Fruit fly (Drosophila melanogaster) whole organism, embryonic: ENCODE results near the gene CG31463.

Experiments
- Bgb ChIP-seq: fragments of 200-800 bp; sonication (Bioruptor generic); IDR thresholded peaks from 2 replicates; pipeline ENCODE4 v1.3.6; 2022; ENCODE audit warnings: missing biosample characterization, missing genetic modification characterization; ENCODE audit not compliant: partially characterized antibody
- Bteb2 ChIP-seq: fragments of 200-800 bp; sonication (Bioruptor generic); optimal IDR thresholded peaks from 2 replicates; lab custom pipeline; 2016; ENCODE audit warnings: missing biosample characterization, missing genetic modification characterization
- CG10543 ChIP-seq: fragments of 200-800 bp; sonication (Bioruptor generic); optimal IDR thresholded peaks from 3 replicates; lab custom pipeline; 2017; ENCODE audit warnings: missing biosample characterization, mild to moderate bottlenecking, missing genetic modification characterization, moderate library complexity
- CG11696 ChIP-seq: fragments of 200-800 bp; sonication (Bioruptor generic); IDR thresholded peaks from 2 replicates; pipeline ENCODE4 v1.3.6; 2022; ENCODE audit warnings: missing biosample characterization, missing genetic modification characterization
- CG13296 ChIP-seq: fragments of 200-800 bp; sonication (Bioruptor generic); optimal IDR thresholded peaks from 3 replicates; lab custom pipeline; 2018; ENCODE audit warnings: missing biosample characterization, mild to moderate bottlenecking, missing genetic modification characterization
- CG13775 ChIP-seq: fragments of 200-800 bp; sonication (Bioruptor generic); optimal IDR thresholded peaks from 3 replicates; lab custom pipeline; 2017; ENCODE audit warnings: missing biosample characterization, mild to moderate bottlenecking, missing genetic modification characterization
- CG14860 ChIP-seq: fragments of 200-800 bp; sonication (Bioruptor generic); IDR thresholded peaks from 3 replicates; pipeline ENCODE4 v1.3.6; 2022; ENCODE audit warnings: missing biosample characterization, missing genetic modification characterization; ENCODE audit not compliant: partially characterized antibody
- CG17361 ChIP-seq: fragments of 200-800 bp; sonication (Bioruptor generic); IDR thresholded peaks from 3 replicates; pipeline ENCODE4 v1.3.6; 2022; ENCODE audit warnings: missing biosample characterization, missing genetic modification characterization
- CG2116 ChIP-seq: fragments of 200-800 bp; sonication (Bioruptor generic); optimal IDR thresholded peaks from 3 replicates; lab custom pipeline; 2018; ENCODE audit warnings: missing biosample characterization, mild to moderate bottlenecking, missing genetic modification characterization
- CG4617 ChIP-seq: fragments of 200-800 bp; sonication (Bioruptor generic); optimal IDR thresholded peaks from 3 replicates; lab custom pipeline; 2016; ENCODE audit warnings: missing biosample characterization, missing genetic modification characterization, borderline replicate concordance
- CG6689 ChIP-seq: fragments of 200-800 bp; sonication (Bioruptor generic); IDR thresholded peaks from 2 replicates; pipeline ENCODE4 v1.3.6; 2022; ENCODE audit warnings: missing biosample characterization, missing genetic modification characterization
- CG8478 ChIP-seq: fragments of >200 bp; optimal IDR thresholded peaks from 2 replicates; lab custom pipeline; 2018
- Camta ChIP-seq: fragments of 200-800 bp; sonication (Bioruptor generic); optimal IDR thresholded peaks from 2 replicates; lab custom pipeline; 2016; ENCODE audit warnings: missing biosample characterization, missing genetic modification characterization
- CoRest ChIP-seq: fragments of 200-800 bp; sonication (Bioruptor generic); optimal IDR thresholded peaks from 3 replicates; lab custom pipeline; 2018; ENCODE audit warnings: missing biosample characterization, mild to moderate bottlenecking, missing genetic modification characterization, moderate library complexity
- Doc3 ChIP-seq: fragments of 200-800 bp; sonication (Bioruptor generic); IDR thresholded peaks from 3 replicates; pipeline ENCODE4 v1.3.6; 2022; ENCODE audit warnings: missing biosample characterization, missing genetic modification characterization; ENCODE audit not compliant: partially characterized antibody
- Eip74EF ChIP-seq, 2 experiments: fragments of 200-800 bp in 1 of 2; fragments of >200 bp in 1 of 2; sonication (Bioruptor generic) in 1 of 2; optimal IDR thresholded peaks; 2 replicates each; lab custom pipeline; 2017 to 2019; ENCODE audit warnings: missing biosample characterization in 2 of 2, missing genetic modification characterization in 2 of 2, mild to moderate bottlenecking in 1 of 2, moderate library complexity in 1 of 2
- HLHmδ ChIP-seq: fragments of 200-800 bp; sonication (Bioruptor generic); optimal IDR thresholded peaks from 2 replicates; lab custom pipeline; 2018; ENCODE audit warnings: missing biosample characterization, mild to moderate bottlenecking, missing genetic modification characterization, moderate library complexity
- HmgZ ChIP-seq: fragments of 200-800 bp; sonication (Bioruptor generic); optimal IDR thresholded peaks from 2 replicates; lab custom pipeline; 2018; ENCODE audit warnings: missing biosample characterization, mild to moderate bottlenecking, missing genetic modification characterization
- Med ChIP-seq: fragments of 200-800 bp; sonication (Bioruptor generic); peaks from one replicate; lab custom pipeline; 2016; ENCODE audit warnings: missing biosample characterization, missing genetic modification characterization, mild to moderate bottlenecking, inconsistent platforms, moderate library complexity
- Nf-YB ChIP-seq: fragments of 200-800 bp; sonication (Bioruptor generic); optimal IDR thresholded peaks from 3 replicates; lab custom pipeline; 2019; ENCODE audit warnings: missing biosample characterization, mild to moderate bottlenecking, missing genetic modification characterization, moderate library complexity
- Rx ChIP-seq: fragments of 200-800 bp; sonication (Bioruptor generic); IDR thresholded peaks from 2 replicates; pipeline ENCODE4 v1.3.6; 2022; ENCODE audit warnings: missing biosample characterization, missing genetic modification characterization
- Side ChIP-seq: fragments of 200-800 bp; sonication (Bioruptor generic); optimal IDR thresholded peaks from 2 replicates; lab custom pipeline; 2016; ENCODE audit warnings: missing biosample characterization, missing genetic modification characterization
- Sry-β ChIP-seq: fragments of 200-800 bp; sonication (Bioruptor generic); optimal IDR thresholded peaks from 2 replicates; lab custom pipeline; 2018; ENCODE audit warnings: missing biosample characterization, mild to moderate bottlenecking, missing genetic modification characterization, moderate library complexity
- Trl ChIP-seq, 3 experiments: fragments of >200 bp in 2 of 3; fragments of 200-800 bp in 1 of 3; sonication (Bioruptor generic) in 1 of 3; optimal IDR thresholded peaks; 2 replicates in 1 of 3; 3 replicates in 2 of 3; lab custom pipeline; 2016 to 2017; ENCODE audit warnings: missing biosample characterization in 1 of 3, missing genetic modification characterization in 1 of 3
- Vsx1 ChIP-seq: fragments of 200-800 bp; sonication (Bioruptor generic); optimal IDR thresholded peaks from 2 replicates; lab custom pipeline; 2017; ENCODE audit warnings: missing biosample characterization, mild to moderate bottlenecking, missing genetic modification characterization, missing genetic modification reagents
- ash1 ChIP-seq: fragments of 200-800 bp; sonication (Bioruptor generic); optimal IDR thresholded peaks from 2 replicates; lab custom pipeline; 2018; ENCODE audit warnings: missing biosample characterization, mild to moderate bottlenecking, missing genetic modification characterization
- bab2 ChIP-seq: fragments of 200-800 bp; sonication (Bioruptor generic); optimal IDR thresholded peaks from 2 replicates; lab custom pipeline; 2016; ENCODE audit warnings: missing biosample characterization, missing genetic modification characterization
- ci ChIP-seq: fragments of 200-800 bp; sonication (Bioruptor generic); IDR thresholded peaks from 3 replicates; pipeline ENCODE4 v1.3.6; 2022; ENCODE audit warnings: missing biosample characterization, missing genetic modification characterization
- da ChIP-seq: fragments of 200-800 bp; sonication (Bioruptor generic); optimal IDR thresholded peaks from 2 replicates; lab custom pipeline; 2016; ENCODE audit warnings: missing biosample characterization, missing genetic modification characterization
- dmrt11E ChIP-seq: fragments of 200-800 bp; sonication (Bioruptor generic); optimal IDR thresholded peaks from 3 replicates; lab custom pipeline; 2018; ENCODE audit warnings: missing biosample characterization, mild to moderate bottlenecking, missing genetic modification characterization, moderate library complexity
- dmrt99B ChIP-seq: fragments of 200-800 bp; sonication (Bioruptor generic); optimal IDR thresholded peaks from 2 replicates; lab custom pipeline; 2018; ENCODE audit warnings: missing biosample characterization, mild to moderate bottlenecking, missing genetic modification characterization, moderate library complexity
- fd3F ChIP-seq: fragments of 200-800 bp; sonication (Bioruptor generic); optimal IDR thresholded peaks from 2 replicates; lab custom pipeline; 2018; ENCODE audit warnings: missing biosample characterization, mild to moderate bottlenecking, missing genetic modification characterization, moderate library complexity
- jing ChIP-seq: fragments of 200-800 bp; sonication (Bioruptor generic); optimal IDR thresholded peaks from 2 replicates; lab custom pipeline; 2018; ENCODE audit warnings: missing biosample characterization, mild to moderate bottlenecking, missing genetic modification characterization
- lola ChIP-seq, 3 experiments: fragments of >200 bp in 2 of 3; fragments of 200-800 bp in 1 of 3; sonication (Bioruptor generic) in 1 of 3; optimal IDR thresholded peaks; 2 replicates each; lab custom pipeline; 2017 to 2019; ENCODE audit warnings: missing biosample characterization in 3 of 3, missing genetic modification characterization in 3 of 3, mild to moderate bottlenecking in 1 of 3, moderate library complexity in 1 of 3
- pho ChIP-seq: fragments of 200-800 bp; sonication (Bioruptor generic); optimal IDR thresholded peaks from 2 replicates; lab custom pipeline; 2016; ENCODE audit warnings: missing biosample characterization, missing genetic modification characterization
- pita ChIP-seq: fragments of 200-800 bp; sonication (Bioruptor generic); optimal IDR thresholded peaks from 2 replicates; lab custom pipeline; 2017; ENCODE audit warnings: missing biosample characterization, mild to moderate bottlenecking, missing genetic modification characterization
- sna ChIP-seq: fragments of 200-800 bp; sonication (Bioruptor generic); IDR thresholded peaks from 2 replicates; pipeline ENCODE4 v1.3.6; 2022; ENCODE audit warnings: missing biosample characterization, missing genetic modification characterization; ENCODE audit not compliant: partially characterized antibody
- so ChIP-seq: fragments of 200-800 bp; sonication (Bioruptor generic); IDR thresholded peaks from 3 replicates; pipeline ENCODE4 v1.3.6; 2022; ENCODE audit warnings: missing biosample characterization, missing genetic modification characterization
- tio ChIP-seq: fragments of 200-800 bp; sonication (Bioruptor generic); optimal IDR thresholded peaks from 2 replicates; lab custom pipeline; 2017; ENCODE audit warnings: missing biosample characterization, missing genetic modification characterization, inconsistent platforms
- unpg ChIP-seq: fragments of 200-800 bp; sonication (Bioruptor generic); optimal IDR thresholded peaks from 3 replicates; lab custom pipeline; 2018; ENCODE audit warnings: missing biosample characterization, mild to moderate bottlenecking, missing genetic modification characterization, moderate library complexity
- zen ChIP-seq: fragments of 200-800 bp; sonication (Bioruptor generic); optimal IDR thresholded peaks from 3 replicates; lab custom pipeline; 2018; ENCODE audit warnings: missing biosample characterization, mild to moderate bottlenecking, missing genetic modification characterization, moderate library complexity
- zfh2 ChIP-seq: fragments of 200-800 bp; sonication (Bioruptor generic); optimal IDR thresholded peaks from 2 replicates; lab custom pipeline; 2016; ENCODE audit warnings: missing biosample characterization, missing genetic modification characterization

Gene CG31463

dm6 chr3R:8256040-8256439, 36.1 kb upstream of the CG31463 start (continued):
- TF ChIP-seq lola (GFP tag; optimal IDR thresholded peaks at IDR 0.05; lab: Kevin White, UChicago), result no peak
- TF ChIP-seq dmrt99B, result peak; percentile 44
- TF ChIP-seq pho (GFP tag; lab: Kevin White, UChicago), result no peak
- TF ChIP-seq Sry-β (GFP tag; lab: Kevin White, UChicago), result no peak
- TF ChIP-seq so (GFP tag; lab: Robert Waterston, UW), result no peak
- no peak for TF ChIP-seq jing (GFP tag; lab: Kevin White, UChicago)
- no peak for TF ChIP-seq Side (GFP tag; lab: Kevin White, UChicago)
- TF ChIP-seq CG13296, result peak; percentile 34
- no peak for TF ChIP-seq sna (GFP tag; lab: Robert Waterston, UW)
- TF ChIP-seq pita (GFP tag; lab: Kevin White, UChicago), result no peak
- TF ChIP-seq Bgb (GFP tag; lab: Robert Waterston, UW), result no peak
- no peak for TF ChIP-seq Nf-YB (GFP tag; lab: Kevin White, UChicago)
- TF ChIP-seq HmgZ (tag; lab: Kevin White, UChicago), result peak; percentile 2
- no peak for TF ChIP-seq ash1 (GFP tag; lab: Kevin White, UChicago)
- no peak for TF ChIP-seq Rx (GFP tag; lab: Robert Waterston, UW)
- no peak for TF ChIP-seq CG8478 (lab: Kevin White, UChicago)
- TF ChIP-seq zfh2 (GFP tag; lab: Kevin White, UChicago), result peak; percentile 21
- TF ChIP-seq Camta (GFP tag; lab: Kevin White, UChicago), result no peak
- TF ChIP-seq CG6689 (GFP tag; lab: Robert Waterston, UW), result no peak
- peak; percentile 43 for TF ChIP-seq CoRest (tag; lab: Kevin White, UChicago)
- TF ChIP-seq HLHmδ, result no peak
- TF ChIP-seq fd3F, result no peak
- peak; percentile 83 for TF ChIP-seq Med (GFP tag; lab: Kevin White, UChicago)
- no peak for TF ChIP-seq CG10543
- TF ChIP-seq CG13775 (GFP tag; lab: Kevin White, UChicago), result no peak
- TF ChIP-seq CG17361 (GFP tag; lab: Robert Waterston, UW), result 0 out of 3 replicates have a peak, but pooled peaks have one; percentile 43
- TF ChIP-seq tio (GFP tag; lab: Kevin White, UChicago), result no peak
- no peak for TF ChIP-seq Doc3
- peak; percentile 53 for TF ChIP-seq unpg (GFP tag; lab: Kevin White, UChicago)
- TF ChIP-seq Bteb2 (GFP tag; lab: Kevin White, UChicago), result peak; percentile 11
- no peak for TF ChIP-seq CG11696 (GFP tag; lab: Robert Waterston, UW)
- no peak for TF ChIP-seq Eip74EF (GFP tag; optimal IDR thresholded peaks at IDR 0.05; lab: Kevin White, UChicago)
- TF ChIP-seq ci (GFP tag; lab: Robert Waterston, UW), result no peak
- no peak for TF ChIP-seq CG14860 (GFP tag; lab: Robert Waterston, UW)
- TF ChIP-seq CG4617 (GFP tag; lab: Kevin White, UChicago), result no peak
- no peak for TF ChIP-seq CG2116

dm6 chr3R:8261634-8262033, 30.5 kb upstream of the CG31463 start:
- peak in 1 of 2 experiments; percentile 74 for TF ChIP-seq Trl (optimal IDR thresholded peaks at IDR 0.05; lab: Kevin White, UChicago)
- TF ChIP-seq Trl (GFP tag; optimal IDR thresholded peaks at IDR 0.05; lab: Kevin White, UChicago), result no peak
- no peak for TF ChIP-seq zen (tag; lab: Kevin White, UChicago)
- no peak for TF ChIP-seq da (GFP tag; lab: Kevin White, UChicago)
- no peak for TF ChIP-seq bab2 (GFP tag; lab: Kevin White, UChicago)
- TF ChIP-seq dmrt11E (tag; lab: Kevin White, UChicago), result no peak
- TF ChIP-seq Vsx1 (GFP tag; lab: Kevin White, UChicago), result no peak
